Fruit fly (Drosophila melanogaster): ENCODE results near the gene Or19b.

dm6 chrX:20140710-20141109, 46.5 kb downstream of the Or19b start, which contains the start of gene CG34332:
- TF ChIP-seq CG10348 (GFP tag; IDR thresholded peaks at IDR 0.05): no peak
- TF ChIP-seq rn (GFP tag; IDR thresholded peaks at IDR 0.05): no peak
- TF ChIP-seq CG15710 (tag; optimal IDR thresholded peaks at IDR 0.05): no peak
- no peak for TF ChIP-seq D1 (tag; optimal IDR thresholded peaks at IDR 0.05)
- no peak for TF ChIP-seq EcR (GFP tag; optimal IDR thresholded peaks at IDR 0.05)
- no peak for TF ChIP-seq CG8159 (tag; optimal IDR thresholded peaks at IDR 0.05)
- no peak for TF ChIP-seq CG8301 (tag; optimal IDR thresholded peaks at IDR 0.05)
- no peak for TF ChIP-seq CG34367 (tag; optimal IDR thresholded peaks at IDR 0.05)
- no peak for TF ChIP-seq Snoo (tag; optimal IDR thresholded peaks at IDR 0.05)

Measured in whole organism, pupa.